Worm (Caenorhabditis elegans) whole organism, young adult: Measurements from ENCODE around the gene clec-252.

Experiments
- B0261.1 ChIP-seq: sonication (generic microtip); optimal IDR thresholded peaks from 2 replicates; lab custom pipeline; 2016; ENCODE audit warnings: mild to moderate bottlenecking, missing genetic modification characterization, moderate library complexity, missing compliant biosample characterization
- F39B2.1 ChIP-seq: fragments of 200-800 bp; sonication (Bioruptor generic); IDR thresholded peaks from 2 replicates; pipeline ENCODE4 v1.3.6; 2022; ENCODE audit warnings: missing genetic modification reagents, missing genetic modification characterization, missing compliant biosample characterization
- F49E8.2 ChIP-seq: sonication (generic microtip); optimal IDR thresholded peaks from 3 replicates; lab custom pipeline; 2017; ENCODE audit warnings: missing genetic modification characterization, mild to moderate bottlenecking, missing compliant biosample characterization, antibody characterized with exemption, moderate library complexity; ENCODE audit not compliant: insufficient read depth
- ZK185.1 ChIP-seq: sonication (generic microtip); optimal IDR thresholded peaks from 2 replicates; lab custom pipeline; 2016; ENCODE audit warnings: mild to moderate bottlenecking, missing genetic modification characterization, missing compliant biosample characterization; ENCODE audit not compliant: poor library complexity, severe bottlenecking
- ama-1 ChIP-seq, 3 experiments: fragments of 150-350 bp in 1 of 3; sonication (generic microtip) in 2 of 3; optimal IDR thresholded peaks; 2 replicates each; lab custom pipeline; 2014 to 2018; ENCODE audit warnings: missing biosample characterization in 2 of 3, missing genetic modification characterization in 2 of 3, missing genetic modification reagents in 2 of 3
- athp-1 ChIP-seq: sonication (generic microtip); optimal IDR thresholded peaks from 2 replicates; lab custom pipeline; 2017; ENCODE audit warnings: mild to moderate bottlenecking, missing genetic modification characterization, missing compliant biosample characterization
- attf-5 ChIP-seq: fragments of 200-800 bp; sonication (Bioruptor generic); optimal IDR thresholded peaks from 2 replicates; lab custom pipeline; 2018; ENCODE audit warnings: mild to moderate bottlenecking, missing genetic modification characterization, missing compliant biosample characterization
- egl-44 ChIP-seq: fragments of 200-800 bp; sonication (Bioruptor generic); IDR thresholded peaks from 2 replicates; pipeline ENCODE4 v1.3.6; 2022; ENCODE audit warnings: missing genetic modification reagents, missing genetic modification characterization, missing compliant biosample characterization
- madf-8 ChIP-seq: fragments of 200-800 bp; sonication (Bioruptor generic); conservative IDR thresholded peaks from 2 replicates; pipeline ENCODE4 v1.3.6; 2022; ENCODE audit warnings: missing genetic modification reagents, missing genetic modification characterization, missing compliant biosample characterization
- nfya-1 ChIP-seq: sonication (generic microtip); optimal IDR thresholded peaks from 2 replicates; lab custom pipeline; 2017; ENCODE audit warnings: antibody characterized with exemption, missing compliant biosample characterization, missing genetic modification characterization, borderline replicate concordance; ENCODE audit not compliant: insufficient read depth
- nhr-80 ChIP-seq: sonication (generic microtip); optimal IDR thresholded peaks from 2 replicates; lab custom pipeline; 2016; ENCODE audit warnings: missing genetic modification characterization, missing compliant biosample characterization
- nhr-90 ChIP-seq: sonication (generic microtip); optimal IDR thresholded peaks from 2 replicates; lab custom pipeline; 2016; ENCODE audit warnings: missing genotype, mild to moderate bottlenecking, missing genetic modification characterization, missing compliant biosample characterization
- sea-2 ChIP-seq: fragments of 200-800 bp; sonication (Bioruptor generic); IDR thresholded peaks from 2 replicates; pipeline ENCODE4 v1.3.6; 2022; ENCODE audit warnings: missing genetic modification characterization, missing compliant biosample characterization

ce11 chrV:18786694-18787093 lies 38.1 kb upstream of the clec-252 start, which contains the start of gene Y17D7B.3:
- no peak for TF ChIP-seq madf-8 (GFP tag; lab: Robert Waterston, UW)
- TF ChIP-seq attf-5 (GFP tag; lab: Kevin White, UChicago), result no peak
- TF ChIP-seq B0261.1 (tag; lab: Kevin White, UChicago), result no peak
- TF ChIP-seq nhr-90 (tag; lab: Kevin White, UChicago), result no peak
- TF ChIP-seq sea-2 (GFP tag; lab: Robert Waterston, UW), result no peak
- no peak for TF ChIP-seq egl-44 (GFP tag; lab: Robert Waterston, UW)
- TF ChIP-seq athp-1, result no peak
- no peak for TF ChIP-seq nfya-1 (tag; lab: Kevin White, UChicago)
- TF ChIP-seq F39B2.1 (GFP tag; lab: Robert Waterston, UW), result no peak
- TF ChIP-seq ZK185.1 (tag; lab: Kevin White, UChicago), result no peak
- no peak for TF ChIP-seq F49E8.2
- no peak for TF ChIP-seq ama-1 (optimal IDR thresholded peaks at IDR 0.05; lab: Kevin White, UChicago)
- no peak for TF ChIP-seq ama-1 (GFP tag; optimal IDR thresholded peaks at IDR 0.05; lab: Kevin White, UChicago)
- TF ChIP-seq nhr-80, result no peak
